Worm (Caenorhabditis elegans) whole organism, L4 larva: ENCODE results near the gene chs-2.

Source experiments
- attf-4 ChIP-seq: sonication (generic microtip); optimal IDR thresholded peaks from 3 replicates; lab custom pipeline; 2017; ENCODE audit warnings: missing biosample characterization, missing genetic modification characterization
- cey-2 ChIP-seq: sonication (generic microtip); optimal IDR thresholded peaks from 3 replicates; lab custom pipeline; 2017; ENCODE audit warnings: missing genetic modification characterization, mild to moderate bottlenecking, missing compliant biosample characterization, antibody characterized with exemption, borderline replicate concordance; ENCODE audit not compliant: insufficient read depth
- lsy-2 ChIP-seq, 2 experiments: fragments of 150-350 bp in 1 of 2; sonication (generic microtip) in 1 of 2; optimal IDR thresholded peaks; 2 replicates each; lab custom pipeline; 2014 to 2017; ENCODE audit warnings: missing biosample characterization in 2 of 2, missing genetic modification characterization in 2 of 2
- mdl-1 ChIP-seq, 2 experiments: fragments of 150-350 bp in 1 of 2; sonication (generic microtip) in 1 of 2; optimal IDR thresholded peaks; 2 replicates each; lab custom pipeline; 2014 to 2017; ENCODE audit warnings: missing biosample characterization in 2 of 2, missing genetic modification characterization in 2 of 2
- mep-1 ChIP-seq: fragments of 150-350 bp; sonication (generic microtip); optimal IDR thresholded peaks from 3 replicates; lab custom pipeline; 2014; ENCODE audit warnings: missing biosample characterization, missing genetic modification characterization
- pha-4 ChIP-seq, 2 experiments: fragments of 150-350 bp in 1 of 2; fragments of 200-800 bp in 1 of 2; sonication (Bioruptor generic) in 1 of 2; IDR thresholded peaks in 1 of 2; optimal IDR thresholded peaks in 1 of 2; 2 replicates each; pipeline versions ENCODE4 v1.3.6 to Lab custom; 2014 to 2022; ENCODE audit warnings: missing genetic modification characterization in 2 of 2, missing genetic modification reagents in 2 of 2, missing biosample characterization in 1 of 2, missing compliant biosample characterization in 1 of 2
- spr-1 ChIP-seq: sonication (generic microtip); optimal IDR thresholded peaks from 2 replicates; lab custom pipeline; 2016; ENCODE audit warnings: mild to moderate bottlenecking, missing genetic modification characterization, missing compliant biosample characterization
- unc-39 ChIP-seq: sonication (generic microtip); optimal IDR thresholded peaks from 2 replicates; lab custom pipeline; 2017; ENCODE audit warnings: missing biosample characterization, missing genetic modification characterization

DNA sequence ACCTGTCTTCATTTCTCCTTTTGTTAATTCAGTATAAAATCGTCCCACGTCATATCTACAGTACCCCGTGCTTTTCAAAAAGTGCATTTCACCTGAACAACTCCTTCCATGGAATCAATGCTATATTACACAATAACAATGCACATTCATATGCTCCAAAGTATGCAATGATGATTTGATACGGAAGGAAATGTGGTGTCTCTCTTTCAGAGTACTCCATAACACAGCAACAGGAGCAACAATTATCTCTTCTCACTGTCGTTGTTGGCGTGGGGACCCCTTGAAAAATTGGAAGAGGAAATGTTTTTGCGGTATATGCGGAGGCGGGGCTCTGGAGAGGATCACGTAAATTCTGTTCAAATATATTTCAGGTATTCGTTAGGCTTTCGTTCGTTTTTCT is 60.7 kb downstream of the chs-2 start, which contains the start of gene cat-2:
- no peak for TF ChIP-seq lsy-2 (tag; optimal IDR thresholded peaks at IDR 0.05; lab: Kevin White, UChicago)
- TF ChIP-seq cey-2, result no peak
- no peak for TF ChIP-seq spr-1 (tag; lab: Kevin White, UChicago)
- TF ChIP-seq mdl-1 (tag; optimal IDR thresholded peaks at IDR 0.05; lab: Kevin White, UChicago), result no peak
- TF ChIP-seq unc-39 (tag; lab: Kevin White, UChicago), result no peak
- no peak for TF ChIP-seq mep-1 (tag; lab: Kevin White, UChicago)
- TF ChIP-seq pha-4 (GFP tag; IDR thresholded peaks at IDR 0.05; lab: Robert Waterston, UW), result no peak
- no peak for TF ChIP-seq pha-4 (tag; optimal IDR thresholded peaks at IDR 0.05; lab: Kevin White, UChicago)
- TF ChIP-seq attf-4 (tag; lab: Kevin White, UChicago), result no peak
